Fruit fly (Drosophila melanogaster): Measurements from ENCODE around the gene 825-Oak.

- TF ChIP-seq psq (GFP tag; optimal IDR thresholded peaks at IDR 0.05) (no peak), CrebA (GFP tag; optimal IDR thresholded peaks at IDR 0.05; ENCODE audit: borderline replicate concordance) (no peak), CG9705 (GFP tag; optimal IDR thresholded peaks at IDR 0.05) (no peak), OdsH (GFP tag; optimal IDR thresholded peaks at IDR 0.05) (no peak), Hr83 (GFP tag; optimal IDR thresholded peaks at IDR 0.05; ENCODE audit: poor library complexity, severe bottlenecking) (no peak), Jra (GFP tag; optimal IDR thresholded peaks at IDR 0.05) (no peak), Sp1 (GFP tag; optimal IDR thresholded peaks at IDR 0.05) (no peak)
These were observed 47.3 kb upstream of the 825-Oak start, which contains the start of gene Cpr76Bb for dm6 chr3L:19519349-19519748.

Measured in whole organism, wandering third instar larva.